Fruit fly (Drosophila melanogaster): ENCODE data around the gene Polr3G.

Polr3G gene

DNA sequence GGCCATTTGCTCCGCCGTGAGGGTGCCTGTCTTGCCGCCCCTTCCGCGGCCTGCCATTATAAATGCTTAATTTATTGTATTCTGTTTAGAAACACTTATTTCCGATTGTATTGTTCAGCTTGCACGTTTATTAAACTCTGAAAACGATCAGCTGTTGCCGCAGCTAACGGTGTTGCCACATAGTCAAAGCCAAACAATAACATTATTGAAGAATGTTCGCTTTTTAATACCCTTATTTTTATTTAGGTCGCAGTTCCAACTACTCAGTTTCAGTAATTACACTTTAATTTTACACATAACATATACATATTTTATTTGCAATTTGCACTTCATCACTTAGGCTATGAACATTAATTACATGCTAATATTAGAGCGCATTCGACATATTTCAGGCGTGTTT, at the start of gene Polr3G:
Polr3G (minus strand) TSS at position 118 of the 400 bp plus-strand sequence.
- TF ChIP-seq noc (tag; optimal IDR thresholded peaks at IDR 0.05) = no peak

DNA sequence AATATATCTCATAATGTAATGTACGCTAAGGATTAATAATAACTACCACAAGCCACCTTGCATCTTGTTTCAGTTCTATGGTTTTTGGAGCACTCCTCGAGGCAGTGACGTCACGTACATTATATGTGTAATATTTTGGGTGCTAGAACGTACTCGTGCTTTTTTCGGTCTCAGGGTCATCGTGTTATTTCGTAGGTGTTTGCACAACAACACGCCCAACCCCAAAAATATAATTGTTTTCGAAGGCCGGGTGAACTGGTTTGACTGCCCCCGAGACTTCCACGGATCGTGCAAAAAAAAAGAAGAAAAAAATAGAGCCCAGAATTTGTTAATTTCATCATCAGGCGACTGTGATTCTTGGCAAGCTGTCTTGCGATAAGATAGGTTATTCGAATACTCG, 49.6 kb upstream of the Polr3G start:
- TF ChIP-seq noc (tag; optimal IDR thresholded peaks at IDR 0.05) = no peak

DNA sequence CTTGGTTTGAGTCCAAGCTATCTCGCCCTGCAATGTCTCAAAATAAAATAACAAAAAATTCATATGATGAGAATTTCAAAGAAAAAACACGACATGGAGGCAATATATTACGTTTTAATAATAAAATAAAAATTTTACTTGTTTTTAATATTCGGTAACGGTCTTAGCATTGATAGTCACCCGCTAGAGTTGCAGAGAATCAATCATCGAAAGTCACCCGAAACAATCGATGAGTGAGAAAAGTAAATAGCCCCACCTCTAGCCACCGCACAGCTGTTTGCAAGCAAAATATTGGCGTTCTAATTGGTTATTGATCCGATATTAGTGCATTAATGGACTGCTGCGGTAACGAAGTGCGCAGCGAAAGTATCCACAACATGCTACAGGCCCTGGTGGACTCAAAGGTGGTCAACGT, 49.1 kb upstream of the Polr3G start, which contains the start of gene CG34250:
CG34250 (plus strand) TSS at position 244 of the 415 bp plus-strand sequence.
- peak; percentile 59 for TF ChIP-seq noc (tag; optimal IDR thresholded peaks at IDR 0.05)

DNA sequence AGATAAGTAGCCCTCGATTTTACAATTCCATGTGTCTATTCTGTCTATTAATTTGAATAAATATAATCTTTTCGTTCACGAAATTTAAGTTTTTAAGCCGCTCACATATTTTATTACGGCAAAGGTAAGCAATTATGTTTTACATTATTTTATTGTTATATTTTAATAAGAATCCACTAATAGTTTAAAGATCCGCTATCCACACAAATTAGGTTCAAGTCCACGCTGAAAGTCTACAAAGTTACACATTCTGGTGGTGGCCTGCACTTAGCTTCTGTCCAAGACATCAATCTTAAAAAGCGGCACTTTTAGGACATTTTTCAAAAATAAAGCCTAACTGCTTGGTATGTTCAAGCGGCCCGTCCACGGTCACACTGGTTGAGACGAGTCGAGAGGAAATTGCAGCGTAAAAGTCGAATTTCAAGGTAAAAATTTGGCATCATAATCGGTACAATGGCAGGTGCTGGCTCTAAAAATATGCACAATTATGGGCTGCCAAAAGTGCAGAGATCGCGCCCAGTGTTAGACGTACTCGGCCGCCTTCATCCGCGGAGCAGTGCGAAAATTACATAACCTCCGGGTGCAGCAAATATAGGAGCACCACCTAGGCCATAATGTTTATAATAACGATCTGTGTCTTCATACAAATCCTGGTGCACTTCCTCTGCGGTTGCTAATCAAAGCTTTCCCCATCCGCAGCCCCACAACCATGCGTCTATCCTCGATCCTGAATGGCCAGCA, 48.0 kb upstream of the Polr3G start, which contains the start of the genes UQCR-Q and CG46525:
UQCR-Q (plus strand) TSS at position 51 of the 741 bp plus-strand sequence.
CG46525 (plus strand) TSS at position 510 of the 741 bp plus-strand sequence.
- no peak for TF ChIP-seq noc (tag; optimal IDR thresholded peaks at IDR 0.05)

DNA sequence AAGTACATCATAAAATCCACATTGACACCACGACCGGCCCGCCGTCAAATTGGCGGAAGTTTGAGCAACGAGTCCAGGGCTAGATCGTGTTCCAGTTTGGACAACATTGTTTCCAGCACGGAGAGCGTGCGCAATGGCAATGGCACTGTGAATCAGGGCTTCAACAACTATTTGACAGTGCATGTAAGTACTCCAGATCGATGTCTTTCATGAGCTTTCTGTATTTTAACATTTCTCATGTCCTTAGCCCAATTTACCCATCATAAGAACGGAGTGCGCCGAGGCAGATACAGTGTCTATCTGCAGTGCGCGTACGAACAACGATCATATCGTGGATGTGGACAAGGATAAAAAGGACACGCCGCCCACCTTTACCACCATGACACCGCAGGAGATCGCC, 47.0 kb upstream of the Polr3G start:
- no peak for TF ChIP-seq noc (tag; optimal IDR thresholded peaks at IDR 0.05)

DNA sequence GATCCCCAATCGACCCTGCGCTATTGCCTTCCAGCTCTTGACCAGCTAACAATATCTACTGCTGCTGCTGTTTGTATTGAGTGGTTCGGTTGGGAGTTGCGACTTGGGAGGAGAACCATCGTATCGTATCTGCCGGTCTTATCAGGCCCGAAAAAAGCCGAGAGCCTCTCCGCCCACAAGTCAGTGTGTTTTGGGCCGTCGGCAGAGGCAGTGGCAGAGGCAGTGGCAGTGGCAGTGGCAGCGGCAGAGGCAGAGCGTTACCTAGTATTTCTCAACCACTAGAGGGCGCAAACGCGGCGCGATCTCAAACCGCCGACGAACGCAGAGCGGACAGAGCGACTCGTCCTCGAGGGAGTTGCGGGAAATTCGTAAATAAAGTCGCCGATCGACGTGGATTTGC, 43.2 kb upstream of the Polr3G start, which contains the start of gene SecCl:
SecCl (plus strand) TSS at position 18 of the 400 bp plus-strand sequence.
- TF ChIP-seq noc (tag; optimal IDR thresholded peaks at IDR 0.05) = no peak

DNA sequence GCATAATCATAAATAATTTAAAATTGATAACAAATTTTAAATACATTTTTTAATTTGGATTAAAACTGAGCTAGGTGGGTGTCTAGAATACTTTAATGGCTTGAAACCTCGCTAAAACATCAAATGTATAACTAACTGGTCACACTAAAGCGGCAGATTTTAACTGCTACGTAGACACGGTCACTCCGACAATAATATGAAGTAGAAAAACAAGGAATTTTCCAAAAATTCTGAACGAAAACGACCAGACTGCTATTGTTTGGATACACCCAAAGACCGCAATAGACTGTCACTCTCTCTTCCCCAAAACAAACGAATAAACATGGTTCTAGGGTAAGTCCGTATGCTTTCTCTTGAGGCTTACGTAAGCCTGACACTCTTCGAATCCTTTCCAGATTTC, 38.9 kb upstream of the Polr3G start, which contains the start of gene QIL1:
QIL1 (plus strand) TSS at position 142 of the 400 bp plus-strand sequence.
- peak; percentile 23 for TF ChIP-seq noc (tag; optimal IDR thresholded peaks at IDR 0.05)

DNA sequence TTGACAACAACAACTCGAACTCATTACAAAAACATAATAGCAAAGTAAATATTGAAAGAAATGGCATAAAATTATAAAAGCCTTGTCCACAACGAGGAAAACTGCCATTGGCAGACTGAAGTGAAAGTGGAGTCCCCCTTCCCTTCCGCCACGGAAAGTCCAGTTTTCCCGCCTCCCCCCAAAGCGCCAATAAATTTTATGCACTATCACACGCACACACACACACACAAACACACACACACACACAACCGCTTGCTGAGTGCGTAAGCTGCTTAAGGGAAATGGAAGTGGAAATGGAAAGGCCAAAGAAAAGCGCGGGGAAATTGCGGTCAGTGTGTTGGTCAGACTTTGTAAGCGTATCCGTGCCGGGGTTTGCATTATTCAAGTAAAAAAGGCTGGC, 35.5 kb upstream of the Polr3G start:
- TF ChIP-seq noc (tag; optimal IDR thresholded peaks at IDR 0.05) = no peak

DNA sequence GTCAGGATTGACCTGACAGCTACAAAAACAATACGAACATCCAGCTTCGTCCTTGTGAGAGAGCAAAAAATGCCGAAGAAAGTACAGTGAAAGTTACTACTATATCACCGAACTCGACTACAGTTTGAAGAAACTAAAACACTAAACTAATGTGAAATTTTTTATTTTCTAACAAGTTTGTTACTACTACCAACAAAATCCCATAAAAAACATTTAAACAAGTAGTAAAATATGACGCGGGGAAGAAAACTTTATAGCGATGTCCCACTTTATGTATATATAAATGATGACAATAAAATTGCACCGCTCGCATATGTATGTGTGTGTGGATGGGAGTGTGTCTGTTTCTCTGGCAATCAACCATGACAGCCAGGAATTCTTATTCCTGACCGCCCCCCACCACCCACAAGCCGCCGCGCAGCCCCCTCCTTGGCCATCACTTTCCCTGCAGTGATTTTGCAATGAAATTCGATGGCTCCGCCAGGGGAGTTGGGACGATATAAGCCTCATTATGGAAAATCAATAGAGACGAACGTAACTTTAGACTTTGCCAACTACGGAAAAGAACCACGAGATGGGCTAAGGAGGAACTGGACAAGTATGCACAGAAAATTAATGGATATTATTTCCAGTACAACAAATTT, 34.6 kb upstream of the Polr3G start:
- no peak for TF ChIP-seq noc (tag; optimal IDR thresholded peaks at IDR 0.05)

DNA sequence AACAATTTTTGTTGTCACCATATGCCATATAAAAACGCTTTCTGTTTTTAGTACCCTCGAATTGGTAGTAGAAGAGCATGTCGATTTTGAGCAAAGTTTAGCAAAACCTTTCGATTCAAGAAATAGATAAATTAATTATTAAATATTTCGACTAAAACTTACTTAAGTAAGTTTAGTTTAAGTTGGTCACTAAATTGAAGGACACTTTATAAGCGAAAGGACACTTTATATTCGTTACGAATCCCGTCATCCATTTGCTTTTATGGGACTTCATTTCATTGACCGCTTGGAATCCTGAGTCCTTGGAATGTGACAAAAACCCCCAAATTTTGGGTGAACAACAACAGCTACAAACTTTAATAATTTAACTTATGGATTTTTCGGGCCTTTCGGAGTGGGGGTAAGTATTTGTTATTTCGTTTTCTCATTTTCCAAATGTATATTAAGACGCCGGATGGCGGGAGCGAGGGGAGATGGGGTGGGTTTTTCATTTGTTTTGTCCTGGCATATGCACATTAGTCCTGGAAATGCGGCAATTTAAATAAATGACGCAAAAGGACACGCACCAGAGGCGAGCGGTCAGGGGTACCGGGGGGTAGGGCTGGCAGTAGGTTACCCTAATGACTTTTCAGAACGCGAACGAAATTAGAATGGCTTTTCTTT, 32.1 kb upstream of the Polr3G start:
- TF ChIP-seq noc (tag; optimal IDR thresholded peaks at IDR 0.05) = no peak

DNA sequence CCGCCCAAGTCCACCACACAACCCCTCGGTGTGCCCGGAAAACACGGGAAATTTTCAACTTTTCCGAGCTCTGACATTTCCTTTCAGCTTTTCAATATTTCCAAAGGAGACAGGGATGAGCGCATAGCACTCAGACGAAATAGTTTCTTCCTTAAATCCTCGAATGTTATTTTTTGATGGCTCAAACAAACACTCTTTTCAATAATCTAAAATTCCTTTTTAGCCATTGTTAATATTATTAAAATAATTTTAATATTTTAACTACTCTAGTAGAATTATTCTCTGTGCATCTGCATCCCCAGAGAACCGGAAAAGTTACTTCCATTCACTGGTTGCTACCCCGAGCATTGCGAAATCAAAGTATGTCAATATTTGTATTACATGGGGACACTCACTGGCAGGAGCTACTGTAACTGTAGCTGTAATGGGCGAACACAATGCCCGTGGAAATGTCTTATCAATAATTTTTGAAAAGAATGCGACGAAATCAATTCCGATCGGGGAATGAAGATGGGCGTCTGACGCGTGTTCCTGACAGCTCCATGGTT, 30.8 kb upstream of the Polr3G start:
- TF ChIP-seq noc (tag; optimal IDR thresholded peaks at IDR 0.05) = no peak

DNA sequence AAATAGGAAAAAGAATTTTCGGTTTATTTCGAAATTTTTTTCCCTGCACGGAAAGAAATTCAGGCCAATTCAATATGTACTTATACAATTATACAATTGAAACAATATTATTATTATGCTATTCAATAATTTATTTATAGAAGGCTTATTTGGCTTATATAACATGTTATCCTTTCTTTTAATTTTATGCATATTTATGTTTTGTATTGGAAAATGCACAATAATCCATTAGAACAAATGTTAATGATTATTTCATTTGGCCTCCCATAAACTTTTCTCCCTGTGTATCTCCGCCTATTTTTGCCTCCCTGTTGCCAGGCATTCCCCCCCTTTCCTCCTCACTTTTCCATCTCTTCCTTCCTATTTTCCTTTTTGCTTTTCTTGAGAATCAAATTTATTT, 21.0 kb upstream of the Polr3G start:
- TF ChIP-seq noc (tag; optimal IDR thresholded peaks at IDR 0.05) = no peak

DNA sequence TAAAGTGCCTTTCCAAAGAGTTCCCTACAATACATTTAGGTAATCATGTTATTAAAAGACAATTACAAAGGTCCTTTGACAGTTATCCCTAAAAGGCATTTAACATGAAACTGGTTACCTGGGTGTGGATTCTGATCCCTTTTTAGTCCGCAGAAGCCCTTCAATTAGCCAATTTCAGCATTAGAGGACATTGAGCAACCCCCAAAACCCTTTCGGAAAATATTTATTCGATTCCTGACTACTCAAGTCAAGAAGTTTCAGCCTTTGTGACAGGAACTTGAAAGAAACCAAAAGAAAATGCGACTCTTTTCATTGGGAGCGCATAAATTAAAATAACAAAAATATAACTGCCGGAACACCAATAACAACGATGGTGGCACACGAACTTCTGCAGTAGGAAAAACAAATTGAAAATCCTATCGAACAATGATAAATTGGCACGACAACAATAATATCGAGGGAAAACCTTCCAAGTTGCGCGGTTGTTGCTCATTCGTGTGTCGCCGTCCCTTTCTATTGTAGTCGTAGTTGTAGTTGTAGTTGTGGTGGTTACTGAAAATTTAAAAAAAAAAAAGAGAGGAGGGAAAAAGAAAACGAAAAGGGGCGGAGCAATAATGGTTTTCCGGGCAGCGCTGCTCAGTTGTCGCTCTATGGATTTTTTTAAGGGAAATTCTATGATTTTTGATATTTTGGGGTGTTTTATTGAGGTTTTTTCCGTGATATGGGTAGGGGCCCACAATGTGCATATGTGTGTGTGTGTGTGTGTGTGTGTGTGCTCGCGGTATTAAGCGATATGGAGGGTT, 18.9 kb upstream of the Polr3G start:
- no peak for TF ChIP-seq noc (tag; optimal IDR thresholded peaks at IDR 0.05)

DNA sequence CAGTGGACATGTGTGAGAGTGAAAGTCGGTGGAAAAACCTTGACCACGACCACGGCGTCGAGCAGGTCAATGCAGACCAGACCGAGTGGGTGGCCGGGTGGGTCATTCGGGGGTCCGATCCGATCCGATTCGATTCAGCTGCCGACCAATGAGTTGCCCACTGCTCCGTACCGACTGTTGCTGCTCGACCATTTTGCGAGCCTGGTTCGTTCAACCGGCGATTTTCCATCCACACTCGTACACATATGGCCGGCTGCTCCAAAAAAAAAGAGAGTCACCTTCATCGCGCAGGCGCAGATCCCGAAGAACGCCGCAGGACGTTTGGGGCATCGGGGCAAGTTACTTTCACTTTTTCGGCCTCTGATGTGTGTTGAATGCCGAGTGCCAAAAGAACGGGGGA, 17.6 kb upstream of the Polr3G start:
- TF ChIP-seq noc (tag; optimal IDR thresholded peaks at IDR 0.05) = no peak

DNA sequence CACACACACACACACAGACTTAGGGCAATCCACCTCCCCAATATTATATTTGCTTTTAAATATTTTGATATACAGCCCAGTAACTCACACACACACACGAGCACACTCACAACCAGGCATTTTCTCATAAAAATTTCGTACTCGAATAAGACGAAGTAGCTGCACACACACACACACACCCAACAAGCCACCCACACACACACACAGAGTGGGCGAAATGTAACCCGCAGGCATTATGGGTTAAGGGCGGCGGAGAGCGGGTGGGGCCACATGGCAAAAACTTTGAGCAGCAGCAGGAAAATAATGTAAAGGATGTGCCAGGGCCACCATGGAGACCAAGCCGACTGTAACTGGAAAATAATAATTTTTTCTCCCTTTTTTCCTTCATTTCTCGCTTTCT, 14.7 kb upstream of the Polr3G start:
- no peak for TF ChIP-seq noc (tag; optimal IDR thresholded peaks at IDR 0.05)
